Worm (Caenorhabditis elegans) whole organism, early embryonic: ENCODE results near the gene fbxa-60.

ENCODE experiments used
- aly-1 ChIP-seq: sonication (generic microtip); optimal IDR thresholded peaks from 2 replicates; lab custom pipeline; 2016; ENCODE audit warnings: missing genetic modification characterization, missing compliant biosample characterization
- ama-1 ChIP-seq: fragments of 150-350 bp; optimal IDR thresholded peaks from 2 replicates; lab custom pipeline; 2014
- ceh-36 ChIP-seq: sonication (generic microtip); optimal IDR thresholded peaks from 2 replicates; lab custom pipeline; 2016; ENCODE audit warnings: missing genetic modification characterization, inconsistent platforms, missing compliant biosample characterization
- ets-7 ChIP-seq: sonication (generic microtip); optimal IDR thresholded peaks from 2 replicates; lab custom pipeline; 2016; ENCODE audit warnings: missing genotype, missing genetic modification characterization, missing compliant biosample characterization
- hnd-1 ChIP-seq: sonication (generic microtip); optimal IDR thresholded peaks from 2 replicates; lab custom pipeline; 2016; ENCODE audit warnings: missing genetic modification characterization, missing compliant biosample characterization
- pes-1 ChIP-seq: fragments of 200-800 bp; sonication (Bioruptor generic); IDR thresholded peaks from 2 replicates; pipeline ENCODE4 v1.3.6; 2022; ENCODE audit warnings: missing genetic modification reagents, missing genetic modification characterization, missing compliant biosample characterization
- scrt-1 ChIP-seq: fragments of 200-800 bp; sonication (Bioruptor generic); IDR thresholded peaks from 2 replicates; pipeline ENCODE4 v1.3.6; 2022; ENCODE audit warnings: missing genetic modification characterization, missing compliant biosample characterization
- sea-1 ChIP-seq: fragments of 200-800 bp; sonication (Bioruptor generic); conservative IDR thresholded peaks from 2 replicates; pipeline ENCODE4 v1.3.6; 2022; ENCODE audit warnings: missing genetic modification characterization, missing compliant biosample characterization
- tra-4 ChIP-seq: sonication (generic microtip); optimal IDR thresholded peaks from 2 replicates; lab custom pipeline; 2017; ENCODE audit warnings: missing genetic modification characterization, missing compliant biosample characterization

DNA sequence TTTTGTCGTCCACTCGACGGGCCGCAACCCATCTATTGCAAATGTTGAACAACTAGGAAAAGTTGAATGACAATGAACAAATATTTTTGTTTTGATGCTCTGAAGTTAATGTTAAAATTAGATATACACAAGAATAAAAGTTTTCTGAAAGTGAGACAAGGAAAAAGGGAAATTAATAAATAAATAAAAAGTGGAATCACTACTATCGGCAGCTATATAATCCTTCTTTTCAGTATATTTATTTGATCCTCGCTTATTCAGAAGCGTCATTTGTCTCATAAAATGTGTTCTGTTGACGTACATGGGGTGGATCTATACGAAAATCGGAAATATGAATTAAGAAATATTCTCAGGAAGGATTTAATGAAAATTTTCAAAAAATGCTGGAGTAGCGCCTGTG lies 19.9 kb downstream of the fbxa-60 start, which contains the start of gene pef-1:
- TF ChIP-seq ets-7 (tag; lab: Kevin White, UChicago) (no peak), ama-1 (lab: Kevin White, UChicago) (no peak), tra-4 (tag; lab: Kevin White, UChicago) (no peak), scrt-1 (GFP tag; lab: Robert Waterston, UW) (no peak), hnd-1 (tag; lab: Kevin White, UChicago) (no peak), sea-1 (no peak), ceh-36 (no peak), pes-1 (no peak), aly-1 (no peak)
